Worm (Caenorhabditis elegans) whole organism, early embryonic: ENCODE measurements around the gene Y54E2A.8.

Experiments
- B0310.2 ChIP-seq: sonication (generic microtip); optimal IDR thresholded peaks from 2 replicates; lab custom pipeline; 2016; ENCODE audit warnings: mild to moderate bottlenecking, missing genetic modification characterization, missing compliant biosample characterization
- F13C5.2 ChIP-seq: sonication (generic microtip); optimal IDR thresholded peaks from 2 replicates; lab custom pipeline; 2017; ENCODE audit warnings: mild to moderate bottlenecking, missing genetic modification characterization, inconsistent platforms, missing compliant biosample characterization
- aly-1 ChIP-seq: sonication (generic microtip); optimal IDR thresholded peaks from 2 replicates; lab custom pipeline; 2016; ENCODE audit warnings: missing genetic modification characterization, missing compliant biosample characterization
- ama-1 ChIP-seq: fragments of 150-350 bp; optimal IDR thresholded peaks from 2 replicates; lab custom pipeline; 2014
- ceh-13 ChIP-seq: fragments of 200-800 bp; sonication (Bioruptor generic); optimal IDR thresholded peaks from 2 replicates; lab custom pipeline; 2018; ENCODE audit warnings: mild to moderate bottlenecking, missing genetic modification characterization, missing compliant biosample characterization
- ceh-36 ChIP-seq: sonication (generic microtip); optimal IDR thresholded peaks from 2 replicates; lab custom pipeline; 2016; ENCODE audit warnings: missing genetic modification characterization, inconsistent platforms, missing compliant biosample characterization
- ets-7 ChIP-seq: sonication (generic microtip); optimal IDR thresholded peaks from 2 replicates; lab custom pipeline; 2016; ENCODE audit warnings: missing genotype, missing genetic modification characterization, missing compliant biosample characterization
- flt-1 ChIP-seq: fragments of 200-800 bp; sonication (Bioruptor generic); IDR thresholded peaks from 2 replicates; pipeline ENCODE4 v1.3.6; 2022; ENCODE audit warnings: missing genetic modification characterization, missing compliant biosample characterization
- hmbx-1 ChIP-seq: sonication (generic microtip); optimal IDR thresholded peaks from 2 replicates; lab custom pipeline; 2016; ENCODE audit warnings: mild to moderate bottlenecking, missing genetic modification characterization, missing compliant biosample characterization
- hmg-4 ChIP-seq: fragments of 200-800 bp; sonication (Bioruptor generic); optimal IDR thresholded peaks from 2 replicates; lab custom pipeline; 2018; ENCODE audit warnings: mild to moderate bottlenecking, missing genetic modification characterization, missing compliant biosample characterization
- hnd-1 ChIP-seq: sonication (generic microtip); optimal IDR thresholded peaks from 2 replicates; lab custom pipeline; 2016; ENCODE audit warnings: missing genetic modification characterization, missing compliant biosample characterization
- pes-1 ChIP-seq: fragments of 200-800 bp; sonication (Bioruptor generic); IDR thresholded peaks from 2 replicates; pipeline ENCODE4 v1.3.6; 2022; ENCODE audit warnings: missing genetic modification reagents, missing genetic modification characterization, missing compliant biosample characterization
- scrt-1 ChIP-seq: fragments of 200-800 bp; sonication (Bioruptor generic); IDR thresholded peaks from 2 replicates; pipeline ENCODE4 v1.3.6; 2022; ENCODE audit warnings: missing genetic modification characterization, missing compliant biosample characterization
- sea-1 ChIP-seq: fragments of 200-800 bp; sonication (Bioruptor generic); conservative IDR thresholded peaks from 2 replicates; pipeline ENCODE4 v1.3.6; 2022; ENCODE audit warnings: missing genetic modification characterization, missing compliant biosample characterization
- tbx-11 ChIP-seq: fragments of 200-800 bp; sonication (Bioruptor generic); IDR thresholded peaks from 2 replicates; pipeline ENCODE4 v1.3.6; 2022; ENCODE audit warnings: missing genetic modification characterization, missing compliant biosample characterization
- tbx-37 ChIP-seq: fragments of 200-800 bp; sonication (Bioruptor generic); conservative IDR thresholded peaks from 2 replicates; pipeline ENCODE4 v1.3.6; 2022; ENCODE audit warnings: missing genetic modification reagents, missing genetic modification characterization, missing compliant biosample characterization
- tra-4 ChIP-seq: sonication (generic microtip); optimal IDR thresholded peaks from 2 replicates; lab custom pipeline; 2017; ENCODE audit warnings: missing genetic modification characterization, missing compliant biosample characterization

Y54E2A.8 gene

DNA sequence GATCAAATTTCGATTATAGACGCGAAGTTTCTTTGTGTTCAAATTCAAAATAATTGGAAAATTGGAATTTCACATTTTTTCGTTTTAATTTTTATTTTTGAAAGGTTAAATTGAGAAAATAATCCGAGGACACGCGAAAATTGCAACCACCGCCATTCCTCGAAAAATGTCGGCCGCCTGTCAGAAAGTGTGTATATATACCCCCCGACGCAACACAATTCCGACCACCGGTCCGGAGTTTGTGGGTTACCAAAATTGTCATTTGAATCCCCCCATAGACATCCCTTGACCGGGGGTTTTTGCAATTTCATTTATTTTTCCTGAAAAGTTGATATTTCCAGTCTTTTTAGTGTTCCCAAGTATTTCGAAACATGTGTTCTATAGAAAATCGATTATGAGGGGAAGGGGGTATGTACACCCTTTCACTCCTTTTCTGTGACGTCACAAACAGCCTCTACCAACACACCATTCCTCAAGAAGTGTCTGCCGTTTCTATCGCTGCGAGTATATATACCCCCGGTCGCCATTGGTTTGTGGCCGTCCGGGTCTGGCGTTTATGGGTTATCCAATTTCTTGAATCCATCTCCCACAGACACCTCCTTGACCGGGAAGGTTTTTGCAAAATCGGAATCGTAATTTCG lies 26.2 kb downstream of the Y54E2A.8 start, which contains the start of gene W01D2.3:
TSS of gene W01D2.3 (minus strand) at position 51 of the 641 bp plus-strand sequence.
- peak; percentile 88 for TF ChIP-seq tra-4 (tag; lab: Kevin White, UChicago)
- peak; percentile 82 for TF ChIP-seq ceh-36 (tag; lab: Kevin White, UChicago)
- TF ChIP-seq hnd-1 (tag; lab: Kevin White, UChicago): peak; percentile 79
- peak; percentile 88 for TF ChIP-seq sea-1 (GFP tag; lab: Robert Waterston, UW)
- peak; percentile 89 for TF ChIP-seq F13C5.2 (tag; lab: Kevin White, UChicago)
- TF ChIP-seq tbx-11: peak; percentile 85
- TF ChIP-seq scrt-1 (GFP tag; lab: Robert Waterston, UW): peak; percentile 84
- peak; percentile 95 for TF ChIP-seq B0310.2 (tag; lab: Kevin White, UChicago)
- TF ChIP-seq pes-1: peak; percentile 91
- peak; percentile 90 for TF ChIP-seq ets-7 (tag; lab: Kevin White, UChicago)
- TF ChIP-seq aly-1: peak; percentile 91
- peak; percentile 65 for TF ChIP-seq hmbx-1 (tag; lab: Kevin White, UChicago)
- TF ChIP-seq tbx-37 (GFP tag; lab: Robert Waterston, UW): peak; percentile 67
- no peak for TF ChIP-seq ama-1 (lab: Kevin White, UChicago)
- TF ChIP-seq hmg-4: peak; percentile 98
- TF ChIP-seq flt-1 (GFP tag; lab: Robert Waterston, UW): peak; percentile 79
- peak; percentile 91 for TF ChIP-seq ceh-13 (GFP tag; lab: Kevin White, UChicago)

DNA sequence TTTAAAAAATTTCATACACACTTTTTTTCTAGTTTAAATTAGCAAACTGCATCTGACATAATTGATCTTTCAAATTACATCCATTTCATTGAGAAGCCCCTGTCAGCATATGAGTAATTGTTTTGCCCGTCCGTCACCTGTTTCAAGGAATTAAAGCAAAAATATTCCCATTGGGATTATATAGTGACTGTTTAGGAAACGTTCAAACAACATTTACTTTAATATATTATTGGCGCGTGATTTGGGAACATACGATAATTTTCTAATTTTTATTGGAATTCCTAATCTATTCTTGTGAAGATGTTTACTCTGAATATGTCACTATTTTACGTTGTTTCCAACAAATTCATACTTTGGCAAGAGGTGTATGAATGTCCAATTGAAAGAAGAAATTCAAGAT lies 27.5 kb downstream of the Y54E2A.8 start, which contains the start of gene srt-11:
TSS of gene srt-11 (plus strand) at position 301 of the 400 bp plus-strand sequence.
- no peak for TF ChIP-seq tbx-37 (GFP tag; lab: Robert Waterston, UW)
- TF ChIP-seq tbx-11: no peak
- TF ChIP-seq ama-1 (lab: Kevin White, UChicago): no peak
- TF ChIP-seq sea-1 (GFP tag; lab: Robert Waterston, UW): no peak
- TF ChIP-seq scrt-1 (GFP tag; lab: Robert Waterston, UW): no peak

DNA sequence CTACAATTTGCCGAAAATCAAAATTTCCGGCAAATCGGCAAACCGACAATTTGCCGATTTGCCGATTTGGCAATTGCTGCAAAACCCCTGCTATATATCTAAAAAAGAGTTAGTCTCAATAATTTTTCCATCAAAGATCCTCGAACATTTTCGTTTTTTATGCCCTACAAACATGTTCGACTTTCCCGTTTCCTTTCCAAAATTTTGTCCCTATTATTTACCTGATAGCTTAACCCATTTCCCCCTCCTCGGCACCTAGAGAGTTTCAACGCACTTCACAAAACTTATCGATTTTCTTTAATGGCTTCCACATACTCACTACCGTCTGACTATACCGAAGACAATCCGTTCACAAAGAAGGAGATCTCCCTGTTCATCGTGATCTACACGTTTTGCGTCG lies 30.5 kb downstream of the Y54E2A.8 start, which contains the start of gene W01D2.6:
TSS of gene W01D2.6 (plus strand) at position 301 of the 400 bp plus-strand sequence.
- TF ChIP-seq tbx-37 (GFP tag; lab: Robert Waterston, UW) (no peak), flt-1 (GFP tag; lab: Robert Waterston, UW) (no peak), hmbx-1 (tag; lab: Kevin White, UChicago) (no peak), F13C5.2 (tag; lab: Kevin White, UChicago) (no peak), ama-1 (lab: Kevin White, UChicago) (no peak), ceh-13 (GFP tag; lab: Kevin White, UChicago) (no peak), tra-4 (tag; lab: Kevin White, UChicago) (no peak), sea-1 (GFP tag; lab: Robert Waterston, UW) (no peak), pes-1 (no peak), ceh-36 (tag; lab: Kevin White, UChicago) (no peak)

DNA sequence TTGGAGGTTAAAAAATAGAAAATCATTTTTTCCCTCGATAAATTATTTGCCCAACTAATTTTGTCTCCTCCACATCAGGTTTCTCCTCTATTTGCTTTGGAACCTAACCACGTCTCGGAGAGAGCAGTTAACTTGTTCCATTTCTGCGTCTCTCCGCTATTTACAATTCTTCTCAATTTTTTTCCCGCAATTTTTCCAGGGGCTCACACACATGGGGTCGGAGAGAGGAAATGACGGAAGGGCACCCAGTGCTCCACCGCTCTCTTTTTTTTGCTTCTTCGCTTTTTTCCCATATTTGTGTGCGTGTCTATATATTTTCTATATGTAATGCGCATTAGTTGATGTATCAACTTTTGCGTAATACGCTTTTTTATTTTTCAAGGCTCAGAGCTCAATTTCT lies 32.5 kb downstream of the Y54E2A.8 start:
- TF ChIP-seq ama-1 (lab: Kevin White, UChicago) (no peak), F13C5.2 (tag; lab: Kevin White, UChicago) (no peak)

DNA sequence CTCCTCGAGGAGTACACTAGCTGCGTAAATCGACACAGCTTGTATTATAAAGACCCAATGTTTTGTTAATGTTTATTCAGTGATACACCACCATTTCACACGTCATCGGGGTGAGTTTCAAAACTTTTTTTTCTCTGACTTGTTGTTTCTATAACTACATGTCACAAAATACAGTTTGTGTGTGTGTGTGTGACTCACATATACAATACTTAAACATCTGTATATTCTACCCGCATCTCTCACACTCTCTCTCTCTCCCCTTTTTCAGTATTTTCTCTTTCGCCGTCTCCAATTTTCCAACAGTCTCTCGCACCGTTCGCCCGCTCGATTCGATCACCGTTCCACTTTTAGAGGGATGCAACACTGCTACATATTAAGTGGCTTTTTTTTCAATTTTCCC lies 33.3 kb downstream of the Y54E2A.8 start:
- TF ChIP-seq B0310.2 (tag; lab: Kevin White, UChicago) (no peak), scrt-1 (GFP tag; lab: Robert Waterston, UW) (no peak), hmg-4 (no peak), hnd-1 (tag; lab: Kevin White, UChicago) (no peak), ceh-36 (tag; lab: Kevin White, UChicago) (no peak), tra-4 (tag; lab: Kevin White, UChicago) (no peak), tbx-37 (GFP tag; lab: Robert Waterston, UW) (no peak), pes-1 (no peak), F13C5.2 (tag; lab: Kevin White, UChicago) (no peak), ets-7 (tag; lab: Kevin White, UChicago) (no peak), aly-1 (no peak), sea-1 (GFP tag; lab: Robert Waterston, UW) (no peak), hmbx-1 (tag; lab: Kevin White, UChicago) (no peak), tbx-11 (no peak)

DNA sequence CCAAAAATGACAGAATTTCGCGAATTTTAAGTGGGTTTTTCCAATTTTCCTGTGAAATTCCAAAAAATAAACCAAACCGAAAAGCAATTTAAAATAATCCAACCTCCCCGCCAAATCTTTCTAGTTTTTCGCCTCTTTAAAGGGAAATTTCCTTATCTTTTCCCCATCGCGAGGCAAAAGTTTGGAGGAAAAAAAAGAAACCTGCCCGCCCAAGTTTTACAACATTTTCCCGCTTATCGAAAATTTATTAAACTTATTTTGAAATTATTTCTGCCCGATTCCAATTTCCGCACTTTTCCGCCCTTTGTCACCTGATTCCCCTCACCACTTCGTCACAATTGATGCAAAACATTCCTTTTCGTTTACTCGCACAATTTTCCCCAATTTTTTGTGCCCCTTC lies 34.1 kb downstream of the Y54E2A.8 start, which contains the start of gene osta-3:
TSS of gene osta-3 (plus strand) at position 301 of the 400 bp plus-strand sequence.
- TF ChIP-seq hnd-1 (tag; lab: Kevin White, UChicago) (no peak), scrt-1 (GFP tag; lab: Robert Waterston, UW) (no peak)

DNA sequence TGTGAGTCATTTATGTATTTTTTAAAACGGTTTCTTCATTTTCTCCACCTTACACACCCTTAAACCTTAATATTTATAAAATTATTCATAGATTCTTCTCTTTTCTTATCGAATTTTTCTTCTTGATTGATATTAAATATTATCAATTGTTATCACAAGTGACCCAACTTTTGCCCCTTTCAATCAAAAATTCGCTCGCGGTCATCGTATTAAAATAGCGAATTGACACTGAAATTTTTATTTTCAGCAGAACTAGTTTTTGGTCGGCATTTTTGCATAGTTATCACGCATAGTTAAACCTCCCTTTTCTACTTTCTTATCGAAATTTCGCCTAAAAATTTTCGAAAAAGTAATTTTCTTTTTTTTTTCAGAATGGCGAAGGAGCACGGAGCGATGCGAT lies 34.5 kb downstream of the Y54E2A.8 start:
- no peak for TF ChIP-seq ceh-36 (tag; lab: Kevin White, UChicago)
- no peak for TF ChIP-seq flt-1 (GFP tag; lab: Robert Waterston, UW)
- no peak for TF ChIP-seq tbx-11
- no peak for TF ChIP-seq hmg-4
- no peak for TF ChIP-seq ceh-13 (GFP tag; lab: Kevin White, UChicago)
- TF ChIP-seq hnd-1 (tag; lab: Kevin White, UChicago): no peak
- no peak for TF ChIP-seq hmbx-1 (tag; lab: Kevin White, UChicago)
- TF ChIP-seq ets-7 (tag; lab: Kevin White, UChicago): no peak
- no peak for TF ChIP-seq sea-1 (GFP tag; lab: Robert Waterston, UW)

DNA sequence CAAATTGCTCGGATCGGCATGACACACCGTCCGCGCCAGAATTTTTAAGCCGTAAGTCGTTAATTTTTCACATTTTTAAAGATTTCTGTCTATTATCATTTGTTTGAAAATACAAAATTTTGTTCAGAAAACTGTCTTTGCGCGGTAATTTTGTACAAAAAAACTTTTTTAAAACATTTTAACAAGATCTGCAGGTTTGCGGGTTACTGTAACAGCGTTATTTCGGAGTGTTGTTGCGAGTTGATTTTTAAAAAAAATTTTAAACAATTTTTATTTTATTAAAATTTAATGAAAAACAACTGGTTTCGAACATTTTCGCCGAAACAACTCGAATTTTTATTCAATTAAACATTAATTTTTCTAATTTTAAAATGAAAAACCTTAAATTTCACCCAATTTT lies 35.0 kb downstream of the Y54E2A.8 start:
- no peak for TF ChIP-seq flt-1 (GFP tag; lab: Robert Waterston, UW)
